Fruit fly (Drosophila melanogaster) whole organism, embryonic: Measurements from ENCODE around the gene ddbt.

Experiments
- BEAF-32 ChIP-seq: fragments of 200-800 bp; sonication (Bioruptor generic); optimal IDR thresholded peaks from 3 replicates; lab custom pipeline; 2017; ENCODE audit warnings: missing biosample characterization, missing genetic modification characterization, mild to moderate bottlenecking, moderate library complexity, missing genetic modification reagents
- CG11085 ChIP-seq: fragments of 200-800 bp; sonication (Bioruptor generic); IDR thresholded peaks from 2 replicates; pipeline ENCODE4 v1.3.6; 2022; ENCODE audit warnings: missing biosample characterization, missing genetic modification characterization
- CG11247 ChIP-seq: fragments of 200-800 bp; sonication (Bioruptor generic); IDR thresholded peaks from 2 replicates; pipeline ENCODE4 v1.3.6; 2022; ENCODE audit warnings: missing biosample characterization, missing genetic modification characterization
- CG14710 ChIP-seq: fragments of 200-800 bp; sonication (Bioruptor generic); optimal IDR thresholded peaks from 3 replicates; lab custom pipeline; 2019; ENCODE audit warnings: missing biosample characterization, mild to moderate bottlenecking, missing genetic modification characterization, moderate library complexity
- CG14965 ChIP-seq: fragments of 200-800 bp; sonication (Bioruptor generic); optimal IDR thresholded peaks from 2 replicates; lab custom pipeline; 2016; ENCODE audit warnings: missing biosample characterization, missing genetic modification characterization, borderline replicate concordance
- CG15479 ChIP-seq: fragments of 200-800 bp; sonication (Bioruptor generic); optimal IDR thresholded peaks from 3 replicates; lab custom pipeline; 2019; ENCODE audit warnings: missing biosample characterization, mild to moderate bottlenecking, missing genetic modification characterization, moderate library complexity
- CG16813 ChIP-seq: fragments of 200-800 bp; sonication (Bioruptor generic); IDR thresholded peaks from 3 replicates; pipeline ENCODE4 v1.3.6; 2022; ENCODE audit warnings: missing biosample characterization, missing genetic modification characterization; ENCODE audit not compliant: partially characterized antibody
- CG18476 ChIP-seq: fragments of 200-800 bp; sonication (Bioruptor generic); optimal IDR thresholded peaks from 2 replicates; lab custom pipeline; 2016; ENCODE audit warnings: missing biosample characterization, mild to moderate bottlenecking, missing genetic modification characterization
- CG2116 ChIP-seq: fragments of 200-800 bp; sonication (Bioruptor generic); optimal IDR thresholded peaks from 3 replicates; lab custom pipeline; 2018; ENCODE audit warnings: missing biosample characterization, mild to moderate bottlenecking, missing genetic modification characterization
- CG2199 ChIP-seq: fragments of 200-800 bp; sonication (Bioruptor generic); IDR thresholded peaks from 3 replicates; pipeline ENCODE4 v1.3.6; 2022; ENCODE audit warnings: missing biosample characterization, missing genetic modification characterization
- CG2889 ChIP-seq: fragments of 200-800 bp; sonication (Bioruptor generic); IDR thresholded peaks from 3 replicates; pipeline ENCODE4 v1.3.6; 2022; ENCODE audit warnings: missing biosample characterization, missing genetic modification characterization
- CG32532 ChIP-seq: fragments of 200-800 bp; sonication (Bioruptor generic); IDR thresholded peaks from 2 replicates; pipeline ENCODE4 v1.3.6; 2022; ENCODE audit warnings: missing biosample characterization, missing genetic modification characterization
- CG4328 ChIP-seq: fragments of 200-800 bp; sonication (Bioruptor generic); optimal IDR thresholded peaks from 3 replicates; lab custom pipeline; 2017; ENCODE audit warnings: missing biosample characterization, missing genetic modification reagents, missing genetic modification characterization
- CG4617 ChIP-seq: fragments of 200-800 bp; sonication (Bioruptor generic); optimal IDR thresholded peaks from 3 replicates; lab custom pipeline; 2016; ENCODE audit warnings: missing biosample characterization, missing genetic modification characterization, borderline replicate concordance
- CG6254 ChIP-seq: fragments of 200-800 bp; sonication (Bioruptor generic); optimal IDR thresholded peaks from 3 replicates; lab custom pipeline; 2017; ENCODE audit warnings: mild to moderate bottlenecking, missing biosample characterization, missing genetic modification reagents, missing genetic modification characterization
- CG7357 ChIP-seq: fragments of 200-800 bp; sonication (Bioruptor generic); IDR thresholded peaks from 3 replicates; pipeline ENCODE4 v1.3.6; 2022; ENCODE audit warnings: missing biosample characterization, missing genetic modification characterization
- CG7556 ChIP-seq: fragments of 200-800 bp; sonication (Bioruptor generic); optimal IDR thresholded peaks from 2 replicates; lab custom pipeline; 2017; ENCODE audit warnings: missing biosample characterization, mild to moderate bottlenecking, missing genetic modification characterization
- CG8281 ChIP-seq: fragments of 200-800 bp; sonication (Bioruptor generic); optimal IDR thresholded peaks from 2 replicates; lab custom pipeline; 2018; ENCODE audit warnings: missing biosample characterization, mild to moderate bottlenecking, missing genetic modification characterization, moderate library complexity
- CG8290 ChIP-seq, 3 experiments: fragments of 200-800 bp; sonication (Bioruptor generic); optimal IDR thresholded peaks; 2 replicates each; lab custom pipeline; 2016 to 2019; ENCODE audit warnings: missing biosample characterization in 3 of 3, missing genetic modification characterization in 3 of 3, mild to moderate bottlenecking in 2 of 3, moderate library complexity in 1 of 3
- CG9215 ChIP-seq: fragments of 200-800 bp; sonication (Bioruptor generic); IDR thresholded peaks from 2 replicates; pipeline ENCODE4 v1.3.6; 2022; ENCODE audit warnings: missing biosample characterization, missing genetic modification characterization
- Dek ChIP-seq: fragments of 200-800 bp; sonication (Bioruptor generic); optimal IDR thresholded peaks from 3 replicates; lab custom pipeline; 2019; ENCODE audit warnings: missing biosample characterization, mild to moderate bottlenecking, missing genetic modification characterization, moderate library complexity
- Dp ChIP-seq: fragments of 200-800 bp; sonication (Bioruptor generic); optimal IDR thresholded peaks from 2 replicates; lab custom pipeline; 2018; ENCODE audit warnings: missing biosample characterization, mild to moderate bottlenecking, missing genetic modification characterization, moderate library complexity
- Eip74EF ChIP-seq, 2 experiments: fragments of 200-800 bp in 1 of 2; fragments of >200 bp in 1 of 2; sonication (Bioruptor generic) in 1 of 2; optimal IDR thresholded peaks; 2 replicates each; lab custom pipeline; 2017 to 2019; ENCODE audit warnings: missing biosample characterization in 2 of 2, missing genetic modification characterization in 2 of 2, mild to moderate bottlenecking in 1 of 2, moderate library complexity in 1 of 2
- HLHmδ ChIP-seq: fragments of 200-800 bp; sonication (Bioruptor generic); optimal IDR thresholded peaks from 2 replicates; lab custom pipeline; 2018; ENCODE audit warnings: missing biosample characterization, mild to moderate bottlenecking, missing genetic modification characterization, moderate library complexity
- HmgD ChIP-seq: fragments of 200-800 bp; sonication (Bioruptor generic); optimal IDR thresholded peaks from 3 replicates; lab custom pipeline; 2016; ENCODE audit warnings: missing biosample characterization, missing genetic modification characterization
- Hr51 ChIP-seq, 2 experiments: fragments of 200-800 bp; sonication (Bioruptor generic); optimal IDR thresholded peaks; 2 replicates in 1 of 2; 3 replicates in 1 of 2; lab custom pipeline; 2016 to 2018; ENCODE audit warnings: missing biosample characterization in 2 of 2, missing genetic modification characterization in 2 of 2, mild to moderate bottlenecking in 1 of 2, moderate library complexity in 1 of 2
- Hr78 ChIP-seq, 2 experiments: fragments of 200-800 bp in 1 of 2; fragments of >200 bp in 1 of 2; sonication (Bioruptor generic) in 1 of 2; optimal IDR thresholded peaks; 2 replicates each; lab custom pipeline; 2017 to 2019; ENCODE audit warnings: missing biosample characterization in 2 of 2, missing genetic modification characterization in 2 of 2, mild to moderate bottlenecking in 1 of 2, moderate library complexity in 1 of 2
- Kr ChIP-seq: fragments of 200-800 bp; sonication (Bioruptor generic); optimal IDR thresholded peaks from 2 replicates; lab custom pipeline; 2017; ENCODE audit warnings: missing biosample characterization, mild to moderate bottlenecking, missing genetic modification characterization
- Lhr ChIP-seq: fragments of 200-800 bp; sonication (Bioruptor generic); optimal IDR thresholded peaks from 3 replicates; lab custom pipeline; 2017; ENCODE audit warnings: mild to moderate bottlenecking, missing biosample characterization, missing genetic modification reagents, missing genetic modification characterization
- NK7.1 ChIP-seq: fragments of 200-800 bp; sonication (Bioruptor generic); optimal IDR thresholded peaks from 3 replicates; lab custom pipeline; 2016; ENCODE audit warnings: missing biosample characterization, missing genetic modification characterization
- Nf-YC ChIP-seq: fragments of 200-800 bp; optimal IDR thresholded peaks from 3 replicates; lab custom pipeline; 2019; ENCODE audit warnings: missing biosample characterization, mild to moderate bottlenecking, missing genetic modification characterization, moderate library complexity
- Sin3A ChIP-seq: fragments of >200 bp; optimal IDR thresholded peaks from 2 replicates; lab custom pipeline; 2018
- Vsx1 ChIP-seq: fragments of 200-800 bp; sonication (Bioruptor generic); optimal IDR thresholded peaks from 2 replicates; lab custom pipeline; 2017; ENCODE audit warnings: missing biosample characterization, mild to moderate bottlenecking, missing genetic modification characterization, missing genetic modification reagents
- ash1 ChIP-seq: fragments of 200-800 bp; sonication (Bioruptor generic); optimal IDR thresholded peaks from 2 replicates; lab custom pipeline; 2018; ENCODE audit warnings: missing biosample characterization, mild to moderate bottlenecking, missing genetic modification characterization
- crc ChIP-seq: fragments of 200-800 bp; sonication (Bioruptor generic); optimal IDR thresholded peaks from 2 replicates; lab custom pipeline; 2016; ENCODE audit warnings: missing biosample characterization, missing genetic modification characterization
- crp ChIP-seq, 2 experiments: fragments of 200-800 bp; sonication (Bioruptor generic); optimal IDR thresholded peaks; 2 replicates in 1 of 2; 3 replicates in 1 of 2; lab custom pipeline; 2017; ENCODE audit warnings: missing biosample characterization in 2 of 2, missing genetic modification characterization in 2 of 2, mild to moderate bottlenecking in 1 of 2, moderate library complexity in 1 of 2
- esg ChIP-seq: fragments of 200-800 bp; sonication (Bioruptor generic); conservative IDR thresholded peaks from 2 replicates; pipeline ENCODE4 v1.3.6; 2022; ENCODE audit warnings: missing biosample characterization, missing genetic modification characterization
- ewg ChIP-seq: fragments of 200-800 bp; sonication (Bioruptor generic); optimal IDR thresholded peaks from 3 replicates; lab custom pipeline; 2017; ENCODE audit warnings: mild to moderate bottlenecking, missing biosample characterization, missing genetic modification reagents, missing genetic modification characterization
- fd96Cb ChIP-seq: fragments of 200-800 bp; sonication (Bioruptor generic); optimal IDR thresholded peaks from 2 replicates; lab custom pipeline; 2018; ENCODE audit warnings: missing biosample characterization, mild to moderate bottlenecking, missing genetic modification characterization, moderate library complexity
- gfzf ChIP-seq: fragments of 200-800 bp; sonication (Bioruptor generic); optimal IDR thresholded peaks from 2 replicates; lab custom pipeline; 2016; ENCODE audit warnings: missing biosample characterization, mild to moderate bottlenecking, missing genetic modification characterization, moderate library complexity
- gro ChIP-seq: fragments of 200-800 bp; sonication (Bioruptor generic); optimal IDR thresholded peaks from 2 replicates; lab custom pipeline; 2016; ENCODE audit warnings: missing biosample characterization, missing genetic modification characterization
- h ChIP-seq: fragments of >200 bp; optimal IDR thresholded peaks from 2 replicates; lab custom pipeline; 2017
- hb ChIP-seq: fragments of 200-800 bp; sonication (Bioruptor generic); IDR thresholded peaks from 3 replicates; pipeline ENCODE4 v1.3.6; 2022; ENCODE audit warnings: missing biosample characterization, missing genetic modification characterization; ENCODE audit not compliant: partially characterized antibody
- insv ChIP-seq, 2 experiments: fragments of 200-800 bp; sonication (Bioruptor generic); optimal IDR thresholded peaks; 3 replicates each; lab custom pipeline; 2016 to 2018; ENCODE audit warnings: missing biosample characterization in 2 of 2, missing genetic modification characterization in 2 of 2
- nmo ChIP-seq: fragments of 200-800 bp; sonication (Bioruptor generic); optimal IDR thresholded peaks from 2 replicates; lab custom pipeline; 2018; ENCODE audit warnings: missing biosample characterization, mild to moderate bottlenecking, missing genetic modification characterization, moderate library complexity
- shn ChIP-seq: fragments of 200-800 bp; sonication (Bioruptor generic); optimal IDR thresholded peaks from 3 replicates; lab custom pipeline; 2016; ENCODE audit warnings: missing biosample characterization, missing genetic modification characterization
- sr ChIP-seq: fragments of 200-800 bp; sonication (Bioruptor generic); IDR thresholded peaks from 3 replicates; pipeline ENCODE4 v1.3.6; 2022; ENCODE audit warnings: missing biosample characterization, missing genetic modification characterization
- vvl ChIP-seq: fragments of 200-800 bp; sonication (Bioruptor generic); IDR thresholded peaks from 2 replicates; pipeline ENCODE4 v1.3.6; 2022; ENCODE audit warnings: missing biosample characterization, missing genetic modification characterization

The ddbt gene

DNA sequence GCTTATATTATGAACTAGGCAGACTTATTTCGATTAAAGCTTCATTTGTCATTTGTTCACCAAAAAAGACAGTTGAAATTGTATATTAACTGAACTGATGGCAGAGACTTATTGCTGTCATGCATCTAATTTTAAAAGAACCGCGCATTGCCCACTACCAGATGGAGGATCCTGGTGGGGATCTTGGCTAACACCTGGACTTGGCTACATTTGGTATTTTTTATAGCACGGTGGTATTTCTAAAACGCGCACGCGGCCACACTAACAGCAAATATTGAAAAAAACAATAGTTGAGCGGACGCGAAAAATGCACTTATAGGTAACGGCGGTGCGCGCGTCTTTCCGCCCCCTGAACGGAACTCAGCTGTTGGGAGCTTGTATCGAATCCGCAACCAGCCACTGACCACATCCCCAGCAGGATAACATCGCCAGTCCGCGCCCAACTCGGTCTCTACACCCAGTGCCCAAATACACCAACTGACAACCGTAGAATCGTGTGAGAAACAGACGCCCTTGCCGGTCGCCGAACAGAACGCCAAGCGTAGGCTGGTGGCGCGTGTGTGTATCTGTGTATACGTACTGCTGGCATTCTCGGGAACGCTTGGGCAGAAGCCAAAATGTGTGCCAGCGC is 24.6 kb upstream of the ddbt start (continued):
- peak; percentile 11 for TF ChIP-seq ash1 (GFP tag; lab: Kevin White, UChicago)
- no peak for TF ChIP-seq hb (GFP tag; lab: Robert Waterston, UW)
- peak in 1 of 2 experiments; percentile 49 for TF ChIP-seq insv (GFP tag; optimal IDR thresholded peaks at IDR 0.05; lab: Kevin White, UChicago)
- TF ChIP-seq Eip74EF (GFP tag; optimal IDR thresholded peaks at IDR 0.05; lab: Kevin White, UChicago): no peak
- TF ChIP-seq Dp (GFP tag; lab: Kevin White, UChicago): peak; percentile 93
- TF ChIP-seq CG8290 (GFP tag; optimal IDR thresholded peaks at IDR 0.05; lab: Kevin White, UChicago): peak; percentile 43
- TF ChIP-seq CG8290 (tag; optimal IDR thresholded peaks at IDR 0.05; lab: Kevin White, UChicago): peak in 1 of 2 experiments; percentile 50
- no peak for TF ChIP-seq Vsx1 (GFP tag; lab: Kevin White, UChicago)
- TF ChIP-seq HLHmδ (GFP tag; lab: Kevin White, UChicago): no peak
- peak; percentile 46 for TF ChIP-seq gro (GFP tag; lab: Kevin White, UChicago)
- peak; percentile 28 for TF ChIP-seq CG6254 (GFP tag; lab: Kevin White, UChicago)
- no peak for TF ChIP-seq CG18476 (GFP tag; lab: Kevin White, UChicago)
- TF ChIP-seq Kr (GFP tag; lab: Kevin White, UChicago): no peak
- TF ChIP-seq esg: no peak
- no peak for TF ChIP-seq CG16813
- TF ChIP-seq Sin3A (lab: Kevin White, UChicago): peak; percentile 62
- TF ChIP-seq gfzf (GFP tag; lab: Kevin White, UChicago): peak; percentile 98
- TF ChIP-seq CG2889 (GFP tag; lab: Robert Waterston, UW): no peak
- peak in 1 of 2 experiments; percentile 17 for TF ChIP-seq Hr51 (GFP tag; optimal IDR thresholded peaks at IDR 0.05; lab: Kevin White, UChicago)
- peak; percentile 54 for TF ChIP-seq vvl (GFP tag; lab: Robert Waterston, UW)
- TF ChIP-seq HmgD (GFP tag; lab: Kevin White, UChicago): peak; percentile 16
- TF ChIP-seq CG2199 (GFP tag; lab: Robert Waterston, UW): peak; percentile 25; the same call in 1 of the 3 replicates
- TF ChIP-seq CG8281 (tag; lab: Kevin White, UChicago): peak; percentile 8
- peak; percentile 9; the same call in 1 of the 2 replicates for TF ChIP-seq CG32532 (GFP tag; lab: Robert Waterston, UW)
- no peak for TF ChIP-seq CG14965
- TF ChIP-seq CG4617: peak; percentile 59
- TF ChIP-seq CG14710: peak; percentile 70
- no peak for TF ChIP-seq CG7357 (GFP tag; lab: Robert Waterston, UW)
- peak; percentile 52 for TF ChIP-seq Dek
- TF ChIP-seq CG4328 (GFP tag; lab: Kevin White, UChicago): no peak
- peak; percentile 60; the same call in 2 of the 3 replicates for TF ChIP-seq sr (GFP tag; lab: Robert Waterston, UW)
- TF ChIP-seq Hr78 (GFP tag; optimal IDR thresholded peaks at IDR 0.05; lab: Kevin White, UChicago): peak in 1 of 2 experiments; percentile 98
- TF ChIP-seq BEAF-32 (GFP tag; lab: Kevin White, UChicago): peak; percentile 47
- peak; percentile 6 for TF ChIP-seq shn (GFP tag; lab: Kevin White, UChicago)
- peak; percentile 12 for TF ChIP-seq CG7556 (GFP tag; lab: Kevin White, UChicago)
- TF ChIP-seq Lhr (GFP tag; lab: Kevin White, UChicago): peak; percentile 81
- TF ChIP-seq CG11085 (GFP tag; lab: Robert Waterston, UW): no peak
- no peak for TF ChIP-seq crc
- TF ChIP-seq CG2116 (GFP tag; lab: Kevin White, UChicago): peak; percentile 56
- no peak for TF ChIP-seq NK7.1 (GFP tag; lab: Kevin White, UChicago)
- TF ChIP-seq fd96Cb (tag; lab: Kevin White, UChicago): no peak
- no peak for TF ChIP-seq CG15479 (GFP tag; lab: Kevin White, UChicago)
- peak; percentile 95 for TF ChIP-seq ewg (GFP tag; lab: Kevin White, UChicago)
- TF ChIP-seq CG9215 (GFP tag; lab: Robert Waterston, UW): no peak
- TF ChIP-seq crp (GFP tag; optimal IDR thresholded peaks at IDR 0.05; lab: Kevin White, UChicago): peak; percentile 46 to 87
- peak; percentile 11 for TF ChIP-seq Nf-YC (tag; lab: Kevin White, UChicago)
- no peak for TF ChIP-seq CG11247 (GFP tag; lab: Robert Waterston, UW)
- peak; percentile 27 for TF ChIP-seq nmo (GFP tag; lab: Kevin White, UChicago)
- no peak for TF ChIP-seq h (lab: Kevin White, UChicago)
